Fruit fly (Drosophila melanogaster): ENCODE results near the gene CG34300.

dm6 chr3R:30275970-30276369 lies 30.5 kb downstream of the CG34300 start:
- TF ChIP-seq CTCF (optimal IDR thresholded peaks at IDR 0.05) (no peak), CG8478 (optimal IDR thresholded peaks at IDR 0.05) (no peak)

Data from S2 (cell line).